Worm (Caenorhabditis elegans) whole organism, mixed stage, embryonic: ENCODE measurements around the gene srd-18.
"Not testable (repeated sequence)": the region's sequence is repeated elsewhere in the genome, so short reads cannot be mapped to it uniquely, and the experiment has no call there.

Source experiments
- M03D4.4 ChIP-seq: sonication (generic microtip); optimal IDR thresholded peaks from 2 replicates; lab custom pipeline; 2017; ENCODE audit warnings: mild to moderate bottlenecking, missing genetic modification characterization, missing compliant biosample characterization
- ceh-39 ChIP-seq: fragments of 150-350 bp; optimal IDR thresholded peaks from 2 replicates; lab custom pipeline; 2014; ENCODE audit warnings: missing biosample characterization, missing genetic modification characterization
- ceh-43 ChIP-seq: fragments of 200-800 bp; sonication (Bioruptor generic); optimal IDR thresholded peaks from 2 replicates; lab custom pipeline; 2018; ENCODE audit warnings: mild to moderate bottlenecking, missing genetic modification characterization, moderate library complexity, missing compliant biosample characterization
- ceh-83 ChIP-seq: fragments of 200-800 bp; sonication (Bioruptor generic); optimal IDR thresholded peaks from 2 replicates; lab custom pipeline; 2018; ENCODE audit warnings: mild to moderate bottlenecking, missing genetic modification characterization, missing compliant biosample characterization
- ces-1 ChIP-seq: fragments of 150-350 bp; optimal IDR thresholded peaks from 2 replicates; lab custom pipeline; 2014; ENCODE audit warnings: missing biosample characterization, missing genetic modification reagents, missing genetic modification characterization
- cnd-1 ChIP-seq: fragments of 200-800 bp; sonication (Bioruptor generic); optimal IDR thresholded peaks from 2 replicates; lab custom pipeline; 2018; ENCODE audit warnings: mild to moderate bottlenecking, missing genetic modification characterization, missing compliant biosample characterization
- drap-1 ChIP-seq: fragments of 200-800 bp; sonication (Bioruptor generic); optimal IDR thresholded peaks from 3 replicates; lab custom pipeline; 2018; ENCODE audit warnings: mild to moderate bottlenecking, missing genetic modification characterization, missing compliant biosample characterization
- elt-3 ChIP-seq: fragments of 150-350 bp; optimal IDR thresholded peaks from 2 replicates; lab custom pipeline; 2014; ENCODE audit warnings: missing biosample characterization, missing genetic modification characterization
- flh-1 ChIP-seq: fragments of 200-800 bp; sonication (Bioruptor generic); optimal IDR thresholded peaks from 2 replicates; lab custom pipeline; 2018; ENCODE audit warnings: mild to moderate bottlenecking, missing genetic modification characterization, moderate library complexity, missing compliant biosample characterization
- ham-2 ChIP-seq: fragments of 200-800 bp; sonication (Bioruptor generic); optimal IDR thresholded peaks from 2 replicates; lab custom pipeline; 2018; ENCODE audit warnings: mild to moderate bottlenecking, missing genetic modification characterization, missing compliant biosample characterization
- lin-13 ChIP-seq: fragments of 150-350 bp; optimal IDR thresholded peaks from 2 replicates; lab custom pipeline; 2014; ENCODE audit warnings: missing biosample characterization, missing genetic modification characterization
- mep-1 ChIP-seq: fragments of 150-350 bp; optimal IDR thresholded peaks from 2 replicates; lab custom pipeline; 2017; ENCODE audit warnings: missing biosample characterization, missing genetic modification reagents, missing genetic modification characterization, inconsistent platforms
- mls-2 ChIP-seq: sonication (generic microtip); optimal IDR thresholded peaks from 2 replicates; lab custom pipeline; 2016; ENCODE audit warnings: mild to moderate bottlenecking, missing genetic modification characterization, moderate library complexity, missing compliant biosample characterization
- nhr-2 ChIP-seq: fragments of 150-350 bp; optimal IDR thresholded peaks from 2 replicates; lab custom pipeline; 2014; ENCODE audit warnings: missing biosample characterization, missing genetic modification characterization
- nhr-237 ChIP-seq: fragments of 150-350 bp; optimal IDR thresholded peaks from 2 replicates; lab custom pipeline; 2014; ENCODE audit warnings: missing biosample characterization, missing genetic modification characterization
- nhr-28 ChIP-seq: fragments of 150-350 bp; optimal IDR thresholded peaks from 2 replicates; lab custom pipeline; 2014; ENCODE audit warnings: missing biosample characterization, missing genetic modification characterization
- nhr-76 ChIP-seq: sonication (generic microtip); optimal IDR thresholded peaks from 2 replicates; lab custom pipeline; 2017; ENCODE audit warnings: missing biosample characterization, missing genetic modification characterization
- pha-4 ChIP-seq: fragments of 150-350 bp; optimal IDR thresholded peaks from 2 replicates; lab custom pipeline; 2018; ENCODE audit warnings: missing biosample characterization, missing genetic modification reagents, missing genetic modification characterization
- sem-2 ChIP-seq: fragments of 200-800 bp; sonication (Bioruptor generic); optimal IDR thresholded peaks from 2 replicates; lab custom pipeline; 2018; ENCODE audit warnings: mild to moderate bottlenecking, missing genetic modification characterization, missing compliant biosample characterization
- tbx-8 ChIP-seq: fragments of 200-800 bp; sonication (Bioruptor generic); optimal IDR thresholded peaks from 2 replicates; lab custom pipeline; 2018; ENCODE audit warnings: mild to moderate bottlenecking, missing genetic modification characterization, moderate library complexity, missing compliant biosample characterization
- unc-39 ChIP-seq: fragments of 150-350 bp; optimal IDR thresholded peaks from 2 replicates; lab custom pipeline; 2014; ENCODE audit warnings: missing biosample characterization, missing genetic modification characterization
- unc-62 ChIP-seq: fragments of 150-350 bp; optimal IDR thresholded peaks from 2 replicates; lab custom pipeline; 2014; ENCODE audit warnings: missing biosample characterization, missing genetic modification reagents, missing genetic modification characterization
- zip-8 ChIP-seq: fragments of 150-350 bp; optimal IDR thresholded peaks from 2 replicates; lab custom pipeline; 2014; ENCODE audit warnings: missing biosample characterization, missing genetic modification characterization

srd-18 gene

ce11 chrV:13457858-13458257, 31.2 kb upstream of the srd-18 start, which contains the start of gene F25H9.2:
F25H9.2 (plus strand) TSS chrV:13458083.
- TF ChIP-seq mep-1 (tag; lab: Kevin White, UChicago) (peak; percentile 48), nhr-76 (tag; lab: Kevin White, UChicago) (no peak), pha-4 (peak; percentile 11), ces-1 (GFP tag; lab: Kevin White, UChicago) (peak; percentile 29)

- TF ChIP-seq tbx-8 (GFP tag; lab: Kevin White, UChicago) (no peak), M03D4.4 (no peak)
- TF ChIP-seq, all 35 proteins: peak for 0
Measured at ce11 chrV:13455448-13455847, 28.8 kb upstream of the srd-18 start, which contains the start of gene lurp-3. lurp-3 (plus strand) TSS chrV:13455748.

ce11 chrV:13453334-13453733, 26.7 kb upstream of the srd-18 start, which contains the start of gene lurp-2:
lurp-2 (plus strand) TSS chrV:13453634.
- TF ChIP-seq nhr-237, result no peak
- TF ChIP-seq unc-62 (GFP tag; lab: Kevin White, UChicago), result no peak
- no peak for TF ChIP-seq drap-1 (GFP tag; lab: Kevin White, UChicago)
- TF ChIP-seq nhr-28 (tag; lab: Kevin White, UChicago), result no peak
- TF ChIP-seq ham-2, result no peak
- TF ChIP-seq lin-13 (tag; lab: Kevin White, UChicago), result no peak
- TF ChIP-seq, all 35 proteins: peak for 0

- TF ChIP-seq tbx-8 (GFP tag; lab: Kevin White, UChicago), result no peak
- TF ChIP-seq nhr-237, result no peak
- TF ChIP-seq ceh-43 (GFP tag; lab: Kevin White, UChicago), result no peak
- TF ChIP-seq ceh-83 (GFP tag; lab: Kevin White, UChicago), result no peak
- TF ChIP-seq zip-8, result no peak
- TF ChIP-seq nhr-76 (tag; lab: Kevin White, UChicago), result no peak
- no peak for TF ChIP-seq lin-13 (tag; lab: Kevin White, UChicago)
- no peak for TF ChIP-seq nhr-2 (tag; lab: Kevin White, UChicago)
- TF ChIP-seq M03D4.4, result no peak
Measured at ce11 chrV:13445229-13445949, 18.7 kb upstream of the srd-18 start, which contains the start of gene Y2H9A.4. Y2H9A.4 (plus strand) TSS chrV:13445899.

- TF ChIP-seq flh-1 (GFP tag; lab: Kevin White, UChicago); ceh-43 (GFP tag; lab: Kevin White, UChicago); ceh-39 (tag; lab: Kevin White, UChicago): not testable (repeated sequence)
Measured at ce11 chrV:13443535-13443934, 16.9 kb upstream of the srd-18 start, which contains the start of gene Y2H9A.6. Y2H9A.6 (plus strand) TSS chrV:13443835.

ce11 chrV:13442819-13443218, 16.2 kb upstream of the srd-18 start:
- TF ChIP-seq elt-3 (no peak), nhr-2 (tag; lab: Kevin White, UChicago) (no peak), M03D4.4 (no peak), sem-2 (GFP tag; lab: Kevin White, UChicago) (no peak), unc-39 (no peak), nhr-28 (tag; lab: Kevin White, UChicago) (no peak), ces-1 (GFP tag; lab: Kevin White, UChicago) (no peak), cnd-1 (tag; lab: Kevin White, UChicago) (no peak), drap-1 (GFP tag; lab: Kevin White, UChicago) (no peak), lin-13 (tag; lab: Kevin White, UChicago) (no peak), mls-2 (tag; lab: Kevin White, UChicago) (no peak), pha-4 (no peak), nhr-76 (tag; lab: Kevin White, UChicago) (no peak), ceh-83 (GFP tag; lab: Kevin White, UChicago) (no peak), ham-2 (no peak)

- TF ChIP-seq M03D4.4, result no peak
Measured at ce11 chrV:13441661-13442060, 15.0 kb upstream of the srd-18 start, which contains the start of gene col-162. col-162 (plus strand) TSS chrV:13441961.
